Worm (Caenorhabditis elegans) whole organism, L3 larva: ENCODE results near the gene R186.3.

Experiments
- R02D3.7 ChIP-seq: fragments of 150-350 bp; optimal IDR thresholded peaks from 2 replicates; lab custom pipeline; 2014; ENCODE audit warnings: missing biosample characterization, missing genetic modification characterization
- ZK546.5 ChIP-seq: sonication (generic microtip); optimal IDR thresholded peaks from 2 replicates; lab custom pipeline; 2017; ENCODE audit warnings: missing biosample characterization, missing genetic modification characterization
- ama-1 ChIP-seq: fragments of 150-350 bp; optimal IDR thresholded peaks from 2 replicates; lab custom pipeline; 2018
- ceh-16 ChIP-seq: sonication (generic microtip); optimal IDR thresholded peaks from 2 replicates; lab custom pipeline; 2017; ENCODE audit warnings: missing biosample characterization, missing genetic modification characterization
- ceh-28 ChIP-seq: fragments of 150-350 bp; optimal IDR thresholded peaks from 2 replicates; lab custom pipeline; 2014; ENCODE audit warnings: missing biosample characterization, missing genetic modification reagents, missing genetic modification characterization
- ceh-82 ChIP-seq: fragments of 150-350 bp; optimal IDR thresholded peaks from 2 replicates; lab custom pipeline; 2014; ENCODE audit warnings: missing biosample characterization, missing genetic modification characterization
- ceh-9 ChIP-seq: sonication (generic microtip); optimal IDR thresholded peaks from 2 replicates; lab custom pipeline; 2018; ENCODE audit warnings: missing biosample characterization, missing genetic modification characterization
- daf-12 ChIP-seq: fragments of 150-350 bp; optimal IDR thresholded peaks from 2 replicates; lab custom pipeline; 2014; ENCODE audit warnings: missing biosample characterization, missing genetic modification reagents, missing genetic modification characterization
- egl-27 ChIP-seq: sonication (generic microtip); optimal IDR thresholded peaks from 4 replicates; lab custom pipeline; 2017; ENCODE audit warnings: missing biosample characterization, missing genetic modification reagents, missing genetic modification characterization
- egl-5 ChIP-seq: fragments of 150-350 bp; optimal IDR thresholded peaks from 2 replicates; lab custom pipeline; 2017; ENCODE audit warnings: missing biosample characterization, missing genetic modification reagents, missing genetic modification characterization, inconsistent platforms
- elt-1 ChIP-seq: fragments of 150-350 bp; optimal IDR thresholded peaks from 2 replicates; lab custom pipeline; 2014; ENCODE audit warnings: missing biosample characterization, missing genetic modification characterization
- elt-2 ChIP-seq: sonication (generic microtip); optimal IDR thresholded peaks from 2 replicates; lab custom pipeline; 2016; ENCODE audit warnings: missing genetic modification reagents, mild to moderate bottlenecking, missing genetic modification characterization, missing compliant biosample characterization
- elt-3 ChIP-seq, 3 experiments: fragments of 150-350 bp in 1 of 3; sonication (generic microtip) in 2 of 3; optimal IDR thresholded peaks; 2 replicates in 2 of 3; 4 replicates in 1 of 3; lab custom pipeline; 2014 to 2017; ENCODE audit warnings: missing biosample characterization in 3 of 3, missing genetic modification characterization in 3 of 3
- eor-1 ChIP-seq, 2 experiments: fragments of 150-350 bp; optimal IDR thresholded peaks; 2 replicates each; lab custom pipeline; 2014 to 2018; ENCODE audit warnings: missing biosample characterization in 2 of 2, missing genetic modification characterization in 2 of 2
- fkh-10 ChIP-seq: sonication (generic microtip); optimal IDR thresholded peaks from 2 replicates; lab custom pipeline; 2017; ENCODE audit warnings: missing biosample characterization, missing genetic modification reagents, missing genetic modification characterization
- fkh-2 ChIP-seq: fragments of 150-350 bp; optimal IDR thresholded peaks from 2 replicates; lab custom pipeline; 2014; ENCODE audit warnings: missing biosample characterization, missing genetic modification reagents, missing genetic modification characterization
- fos-1 ChIP-seq: fragments of 150-350 bp; optimal IDR thresholded peaks from 2 replicates; lab custom pipeline; 2014; ENCODE audit warnings: missing biosample characterization, missing genetic modification characterization
- hmg-11 ChIP-seq: sonication (generic microtip); optimal IDR thresholded peaks from 2 replicates; lab custom pipeline; 2016; ENCODE audit warnings: missing genetic modification characterization, missing compliant biosample characterization
- jun-1 ChIP-seq: fragments of 150-350 bp; optimal IDR thresholded peaks from 2 replicates; lab custom pipeline; 2014; ENCODE audit warnings: missing biosample characterization, missing genetic modification reagents, missing genetic modification characterization
- lin-15B ChIP-seq: fragments of 150-350 bp; optimal IDR thresholded peaks from 2 replicates; lab custom pipeline; 2014; ENCODE audit warnings: missing biosample characterization, missing genetic modification characterization
- lin-39 ChIP-seq: fragments of 150-350 bp; optimal IDR thresholded peaks from 2 replicates; lab custom pipeline; 2018; ENCODE audit warnings: missing biosample characterization, missing genetic modification reagents, missing genetic modification characterization
- lsy-12 ChIP-seq: sonication (generic microtip); optimal IDR thresholded peaks from 2 replicates; lab custom pipeline; 2016; ENCODE audit warnings: mild to moderate bottlenecking, missing genetic modification characterization, missing compliant biosample characterization
- mdl-1 ChIP-seq: fragments of 150-350 bp; optimal IDR thresholded peaks from 2 replicates; lab custom pipeline; 2014; ENCODE audit warnings: missing biosample characterization, missing genetic modification characterization
- mml-1 ChIP-seq: fragments of 150-350 bp; sonication (generic microtip); optimal IDR thresholded peaks from 3 replicates; lab custom pipeline; 2014; ENCODE audit warnings: missing biosample characterization, missing genetic modification characterization
- nfya-1 ChIP-seq: sonication (generic microtip); optimal IDR thresholded peaks from 2 replicates; lab custom pipeline; 2017; ENCODE audit warnings: missing genetic modification characterization, mild to moderate bottlenecking, missing compliant biosample characterization, antibody characterized with exemption, moderate library complexity; ENCODE audit not compliant: insufficient read depth
- nhr-11 ChIP-seq: fragments of 150-350 bp; optimal IDR thresholded peaks from 2 replicates; lab custom pipeline; 2014; ENCODE audit warnings: missing biosample characterization, missing genetic modification characterization
- nhr-12 ChIP-seq: fragments of 150-350 bp; optimal IDR thresholded peaks from 2 replicates; lab custom pipeline; 2014; ENCODE audit warnings: missing biosample characterization, missing genetic modification characterization
- nhr-23 ChIP-seq: fragments of 150-350 bp; optimal IDR thresholded peaks from 2 replicates; lab custom pipeline; 2014; ENCODE audit warnings: missing biosample characterization, missing genetic modification reagents, missing genetic modification characterization
- nhr-28 ChIP-seq: fragments of 150-350 bp; optimal IDR thresholded peaks from 2 replicates; lab custom pipeline; 2014; ENCODE audit warnings: missing biosample characterization, missing genetic modification characterization
- nhr-67 ChIP-seq: fragments of 150-350 bp; optimal IDR thresholded peaks from 2 replicates; lab custom pipeline; 2014; ENCODE audit warnings: missing biosample characterization, missing genetic modification characterization
- nhr-76 ChIP-seq: fragments of 150-350 bp; sonication (generic microtip); optimal IDR thresholded peaks from 5 replicates; lab custom pipeline; 2014; ENCODE audit warnings: missing biosample characterization, missing genetic modification characterization
- nhr-77 ChIP-seq: fragments of 150-350 bp; optimal IDR thresholded peaks from 2 replicates; lab custom pipeline; 2014; ENCODE audit warnings: missing biosample characterization, missing genetic modification characterization
- pha-4 ChIP-seq: fragments of 150-350 bp; optimal IDR thresholded peaks from 2 replicates; lab custom pipeline; 2014; ENCODE audit warnings: missing biosample characterization, missing genetic modification reagents, missing genetic modification characterization
- pqm-1 ChIP-seq: fragments of 150-350 bp; optimal IDR thresholded peaks from 2 replicates; lab custom pipeline; 2017; ENCODE audit warnings: missing biosample characterization, missing genetic modification characterization, inconsistent platforms
- skn-1 ChIP-seq: fragments of 150-350 bp; optimal IDR thresholded peaks from 2 replicates; lab custom pipeline; 2014; ENCODE audit warnings: missing biosample characterization, missing genetic modification characterization
- unc-62 ChIP-seq: fragments of 150-350 bp; sonication (generic microtip); optimal IDR thresholded peaks from 4 replicates; lab custom pipeline; 2014; ENCODE audit warnings: missing biosample characterization, missing genetic modification reagents, missing genetic modification characterization
- zag-1 ChIP-seq: fragments of 150-350 bp; optimal IDR thresholded peaks from 2 replicates; lab custom pipeline; 2014; ENCODE audit warnings: missing biosample characterization, missing genetic modification characterization
- ztf-11 ChIP-seq: fragments of 150-350 bp; optimal IDR thresholded peaks from 2 replicates; lab custom pipeline; 2014; ENCODE audit warnings: missing biosample characterization, missing genetic modification characterization
- ztf-4 ChIP-seq: fragments of 150-350 bp; optimal IDR thresholded peaks from 2 replicates; lab custom pipeline; 2014; ENCODE audit warnings: missing biosample characterization, missing genetic modification characterization

The R186.3 gene

ce11 chrV:12967110-12967509 lies at the start of gene R186.3:
TSS of gene R186.3 (minus strand) at chrV:12967210.
- TF ChIP-seq pqm-1 (tag; lab: Kevin White, UChicago) (no peak), nhr-28 (tag; lab: Kevin White, UChicago) (no peak), fos-1 (tag; lab: Kevin White, UChicago) (no peak), pha-4 (tag; lab: Kevin White, UChicago) (no peak), nhr-67 (tag; lab: Kevin White, UChicago) (no peak), ceh-16 (tag; lab: Kevin White, UChicago) (no peak), elt-2 (tag; lab: Kevin White, UChicago) (no peak), ceh-82 (tag; lab: Kevin White, UChicago) (no peak), ztf-4 (tag; lab: Kevin White, UChicago) (no peak), lin-39 (tag; lab: Kevin White, UChicago) (no peak), mdl-1 (tag; lab: Kevin White, UChicago) (no peak), hmg-11 (tag; lab: Kevin White, UChicago) (no peak), elt-1 (tag; lab: Kevin White, UChicago) (no peak)

DNA sequence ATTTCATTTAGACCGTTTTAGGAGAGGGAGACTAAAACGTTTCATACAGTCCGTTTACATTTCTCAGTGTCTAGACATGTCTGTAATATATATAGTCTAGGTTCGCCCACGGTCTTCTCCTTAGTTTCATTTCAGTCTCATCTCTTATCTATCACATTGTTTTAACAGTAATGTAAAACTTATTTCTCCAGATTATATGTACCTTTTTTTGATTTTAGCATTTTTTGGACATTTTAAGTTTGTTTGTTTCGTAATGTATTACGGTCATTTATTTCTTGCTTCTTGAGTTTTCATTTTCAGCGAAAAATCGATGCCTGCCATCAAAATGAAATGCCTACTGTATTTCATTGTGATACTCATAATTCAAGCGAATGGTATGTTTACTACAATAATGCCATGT lies 46.8 kb upstream of the R186.3 start, which contains the start of gene F15B9.6:
Gene F15B9.6, plus strand, starts transcription at position 301 of the 400 bp plus-strand sequence.
- TF ChIP-seq pha-4 (tag; lab: Kevin White, UChicago) (no peak), nhr-11 (tag; lab: Kevin White, UChicago) (no peak), ztf-4 (tag; lab: Kevin White, UChicago) (no peak), fkh-10 (GFP tag; lab: Kevin White, UChicago) (no peak), elt-2 (tag; lab: Kevin White, UChicago) (no peak), nhr-77 (tag; lab: Kevin White, UChicago) (no peak), egl-27 (tag; lab: Kevin White, UChicago) (no peak), nhr-76 (tag; lab: Kevin White, UChicago) (no peak), nhr-23 (no peak), ceh-9 (tag; lab: Kevin White, UChicago) (no peak), lin-15B (tag; lab: Kevin White, UChicago) (no peak), nfya-1 (tag; lab: Kevin White, UChicago) (no peak), fos-1 (tag; lab: Kevin White, UChicago) (no peak), nhr-12 (tag; lab: Kevin White, UChicago) (no peak), lin-39 (tag; lab: Kevin White, UChicago) (no peak), unc-62 (GFP tag; lab: Kevin White, UChicago) (no peak), elt-1 (tag; lab: Kevin White, UChicago) (no peak), R02D3.7 (tag; lab: Kevin White, UChicago) (no peak)
- TF ChIP-seq, all 47 proteins: peak for 0

DNA sequence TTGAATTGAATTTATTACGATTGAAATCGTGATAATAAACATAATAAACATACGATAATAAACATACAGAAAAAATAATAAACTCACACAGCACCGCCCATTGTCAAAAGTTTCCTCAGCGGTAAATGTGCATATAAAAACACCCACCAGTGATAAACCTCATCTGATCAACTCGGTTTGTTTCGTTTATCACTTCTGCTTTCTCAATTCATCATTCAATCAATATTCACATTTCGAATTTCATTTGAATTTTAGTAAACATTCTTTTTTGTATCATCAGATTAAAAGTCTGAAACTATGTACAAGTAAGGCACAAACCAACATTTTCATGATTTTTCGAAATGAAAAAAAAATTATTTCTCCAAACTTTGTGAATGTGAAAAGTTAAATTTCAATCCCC lies 46.1 kb upstream of the R186.3 start, which contains the start of gene try-10:
Gene try-10, minus strand, starts transcription at position 101 of the 400 bp plus-strand sequence.
- TF ChIP-seq nhr-77 (tag; lab: Kevin White, UChicago) (no peak), unc-62 (GFP tag; lab: Kevin White, UChicago) (no peak), lin-15B (tag; lab: Kevin White, UChicago) (no peak), skn-1 (no peak), pqm-1 (tag; lab: Kevin White, UChicago) (no peak), nhr-76 (tag; lab: Kevin White, UChicago) (no peak), pha-4 (tag; lab: Kevin White, UChicago) (no peak), nhr-67 (tag; lab: Kevin White, UChicago) (no peak), jun-1 (no peak), nhr-12 (tag; lab: Kevin White, UChicago) (no peak), nhr-23 (no peak), fkh-10 (GFP tag; lab: Kevin White, UChicago) (no peak), ceh-82 (tag; lab: Kevin White, UChicago) (no peak), daf-12 (tag; lab: Kevin White, UChicago) (no peak), elt-2 (tag; lab: Kevin White, UChicago) (no peak), ama-1 (lab: Kevin White, UChicago) (no peak)

DNA sequence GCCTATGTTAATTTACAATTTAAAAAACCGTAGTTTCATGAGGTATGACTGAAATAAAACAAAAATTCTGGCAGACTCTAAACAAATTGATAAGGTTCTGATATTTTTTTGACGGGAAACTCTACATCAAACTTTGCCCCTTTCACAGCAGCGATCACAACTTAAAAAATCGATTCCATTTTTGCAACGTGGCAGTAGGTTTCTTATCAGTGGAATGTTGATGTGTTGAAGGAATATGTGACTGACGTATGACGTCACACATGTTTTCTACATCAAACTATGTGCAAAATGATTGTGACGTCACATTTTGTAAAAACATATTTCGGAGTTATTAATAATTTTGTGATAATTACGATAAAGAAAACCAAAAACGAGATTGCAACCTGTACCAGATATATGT lies 44.9 kb upstream of the R186.3 start:
- TF ChIP-seq nhr-12 (tag; lab: Kevin White, UChicago) (no peak), jun-1 (peak; percentile 26), lsy-12 (tag; lab: Kevin White, UChicago) (no peak), ceh-82 (tag; lab: Kevin White, UChicago) (no peak), fkh-10 (GFP tag; lab: Kevin White, UChicago) (no peak), pha-4 (tag; lab: Kevin White, UChicago) (peak; percentile 15), pqm-1 (tag; lab: Kevin White, UChicago) (peak; percentile 70), elt-2 (tag; lab: Kevin White, UChicago) (peak; percentile 91), eor-1 (tag; optimal IDR thresholded peaks at IDR 0.05; lab: Kevin White, UChicago) (no peak), ama-1 (lab: Kevin White, UChicago) (no peak), elt-3 (tag; optimal IDR thresholded peaks at IDR 0.05; lab: Kevin White, UChicago) (no peak), unc-62 (GFP tag; lab: Kevin White, UChicago) (no peak), fos-1 (tag; lab: Kevin White, UChicago) (no peak), egl-5 (no peak), mdl-1 (tag; lab: Kevin White, UChicago) (no peak), nhr-77 (tag; lab: Kevin White, UChicago) (no peak), fkh-2 (no peak), mml-1 (tag; lab: Kevin White, UChicago) (no peak), lin-39 (tag; lab: Kevin White, UChicago) (no peak), nhr-67 (tag; lab: Kevin White, UChicago) (no peak), elt-1 (tag; lab: Kevin White, UChicago) (no peak), ceh-9 (tag; lab: Kevin White, UChicago) (no peak), ZK546.5 (tag; lab: Kevin White, UChicago) (no peak), ceh-28 (tag; lab: Kevin White, UChicago) (peak; percentile 22), zag-1 (tag; lab: Kevin White, UChicago) (no peak), ztf-11 (no peak), ceh-16 (tag; lab: Kevin White, UChicago) (no peak)
